Worm (Caenorhabditis elegans): ENCODE data around the gene set-1.

- no peak for TF ChIP-seq aly-2 (tag; optimal IDR thresholded peaks at IDR 0.05)
- no peak for TF ChIP-seq unc-39 (tag; optimal IDR thresholded peaks at IDR 0.05)
- peak; percentile 37 for TF ChIP-seq mep-1 (tag; optimal IDR thresholded peaks at IDR 0.05)
Observed at ce11 chrIII:6421973-6422511, 30.1 kb downstream of the set-1 start.

Data from whole organism, L4 larva.